Worm (Caenorhabditis elegans): Measurements from ENCODE around the gene msp-142.

Gene msp-142

ce11 chrII:5839227-5839626, 41.5 kb downstream of the msp-142 start, which contains the start of gene ZK1248.19:
ZK1248.19 (minus strand) TSS chrII:5839414.
- TF ChIP-seq flt-1 (GFP tag; IDR thresholded peaks at IDR 0.05) (no peak), T22C8.4 (GFP tag; IDR thresholded peaks at IDR 0.05) (no peak), ref-1 (GFP tag; conservative IDR thresholded peaks at IDR 0.05) (no peak), tab-1 (GFP tag; IDR thresholded peaks at IDR 0.05) (no peak), klf-2 (GFP tag; conservative IDR thresholded peaks at IDR 0.05) (no peak), ztf-29 (GFP tag; IDR thresholded peaks at IDR 0.05) (no peak), ztf-23 (GFP tag; IDR thresholded peaks at IDR 0.05) (no peak), cog-1 (tag; optimal IDR thresholded peaks at IDR 0.05) (no peak), med-1 (GFP tag; optimal IDR thresholded peaks at IDR 0.05; ENCODE audit: insufficient read depth) (no peak)

- TF ChIP-seq ref-1 (GFP tag; conservative IDR thresholded peaks at IDR 0.05), result no peak
- TF ChIP-seq T22C8.4 (GFP tag; IDR thresholded peaks at IDR 0.05), result no peak
- TF ChIP-seq ztf-23 (GFP tag; IDR thresholded peaks at IDR 0.05), result no peak
- TF ChIP-seq klf-2 (GFP tag; conservative IDR thresholded peaks at IDR 0.05), result no peak
- TF ChIP-seq cog-1 (tag; optimal IDR thresholded peaks at IDR 0.05), result no peak
- no peak for TF ChIP-seq tab-1 (GFP tag; IDR thresholded peaks at IDR 0.05)
- TF ChIP-seq flt-1 (GFP tag; IDR thresholded peaks at IDR 0.05), result no peak
- no peak for TF ChIP-seq ztf-29 (GFP tag; IDR thresholded peaks at IDR 0.05)
Observed at ce11 chrII:5841053-5841547, 43.4 kb downstream of the msp-142 start, which contains the start of gene lec-5. lec-5 (minus strand) TSS chrII:5841103.

ce11 chrII:5841866-5842265, 44.1 kb downstream of the msp-142 start, which contains the start of gene nep-25:
nep-25 (plus strand) TSS chrII:5842240.
- TF ChIP-seq cog-1 (tag; optimal IDR thresholded peaks at IDR 0.05) (no peak), ztf-23 (GFP tag; IDR thresholded peaks at IDR 0.05) (no peak), ztf-29 (GFP tag; IDR thresholded peaks at IDR 0.05) (no peak), klf-2 (GFP tag; conservative IDR thresholded peaks at IDR 0.05) (no peak), tab-1 (GFP tag; IDR thresholded peaks at IDR 0.05) (no peak), med-1 (GFP tag; optimal IDR thresholded peaks at IDR 0.05; ENCODE audit: insufficient read depth) (no peak), flt-1 (GFP tag; IDR thresholded peaks at IDR 0.05) (no peak), ref-1 (GFP tag; conservative IDR thresholded peaks at IDR 0.05) (no peak), T22C8.4 (GFP tag; IDR thresholded peaks at IDR 0.05) (no peak)

- TF ChIP-seq ref-1 (GFP tag; conservative IDR thresholded peaks at IDR 0.05), result no peak
- peak; percentile 90 for TF ChIP-seq ztf-23 (GFP tag; IDR thresholded peaks at IDR 0.05)
- TF ChIP-seq med-1 (GFP tag; optimal IDR thresholded peaks at IDR 0.05; ENCODE audit: insufficient read depth), result peak; percentile 34
- peak; percentile 61; the same call in 1 of the 2 replicates for TF ChIP-seq tab-1 (GFP tag; IDR thresholded peaks at IDR 0.05)
- peak; percentile 83 for TF ChIP-seq ztf-29 (GFP tag; IDR thresholded peaks at IDR 0.05)
- TF ChIP-seq flt-1 (GFP tag; IDR thresholded peaks at IDR 0.05), result peak; percentile 90
- peak; percentile 99 for TF ChIP-seq cog-1 (tag; optimal IDR thresholded peaks at IDR 0.05)
- peak; percentile 53; the same call in 1 of the 2 replicates for TF ChIP-seq klf-2 (GFP tag; conservative IDR thresholded peaks at IDR 0.05)
- peak; percentile 74; the same call in 1 of the 2 replicates for TF ChIP-seq T22C8.4 (GFP tag; IDR thresholded peaks at IDR 0.05)
Observed at ce11 chrII:5844694-5845129, 47.0 kb downstream of the msp-142 start.

ce11 chrII:5845441-5845840, 47.7 kb downstream of the msp-142 start, which contains the start of the genes ZK1248.17 and H41C03.3:
ZK1248.17 (minus strand) TSS chrII:5845541.
H41C03.3 (plus strand) TSS chrII:5845777.
- TF ChIP-seq cog-1 (tag; optimal IDR thresholded peaks at IDR 0.05) (no peak), ztf-23 (GFP tag; IDR thresholded peaks at IDR 0.05) (no peak), klf-2 (GFP tag; conservative IDR thresholded peaks at IDR 0.05) (no peak), T22C8.4 (GFP tag; IDR thresholded peaks at IDR 0.05) (no peak), ztf-29 (GFP tag; IDR thresholded peaks at IDR 0.05) (no peak), ref-1 (GFP tag; conservative IDR thresholded peaks at IDR 0.05) (no peak), med-1 (GFP tag; optimal IDR thresholded peaks at IDR 0.05; ENCODE audit: insufficient read depth) (no peak), flt-1 (GFP tag; IDR thresholded peaks at IDR 0.05) (no peak), tab-1 (GFP tag; IDR thresholded peaks at IDR 0.05) (no peak)

- no peak for TF ChIP-seq T22C8.4 (GFP tag; IDR thresholded peaks at IDR 0.05)
- TF ChIP-seq ztf-29 (GFP tag; IDR thresholded peaks at IDR 0.05), result no peak
- TF ChIP-seq ztf-23 (GFP tag; IDR thresholded peaks at IDR 0.05), result no peak
- TF ChIP-seq med-1 (GFP tag; optimal IDR thresholded peaks at IDR 0.05; ENCODE audit: insufficient read depth), result no peak
- no peak for TF ChIP-seq klf-2 (GFP tag; conservative IDR thresholded peaks at IDR 0.05)
- TF ChIP-seq ref-1 (GFP tag; conservative IDR thresholded peaks at IDR 0.05), result no peak
- no peak for TF ChIP-seq cog-1 (tag; optimal IDR thresholded peaks at IDR 0.05)
- TF ChIP-seq flt-1 (GFP tag; IDR thresholded peaks at IDR 0.05), result no peak
- no peak for TF ChIP-seq tab-1 (GFP tag; IDR thresholded peaks at IDR 0.05)
Observed at ce11 chrII:5846181-5846580, 48.5 kb downstream of the msp-142 start.

All from whole organism, midembryonic.